Fruit fly (Drosophila melanogaster) whole organism, embryonic: ENCODE measurements around the gene CG14537.
A peak's percentile ranks its signal among the peaks of the same experiment; 100 is the strongest.

Experiments
- ATbp ChIP-seq: fragments of 200-800 bp; sonication (Bioruptor generic); optimal IDR thresholded peaks from 2 replicates; lab custom pipeline; 2017; ENCODE audit warnings: missing biosample characterization, mild to moderate bottlenecking, missing genetic modification characterization, missing genetic modification reagents
- B-H2 ChIP-seq: fragments of 200-800 bp; sonication (Bioruptor generic); optimal IDR thresholded peaks from 2 replicates; lab custom pipeline; 2018; ENCODE audit warnings: missing biosample characterization, mild to moderate bottlenecking, missing genetic modification characterization
- CG10366 ChIP-seq: fragments of 200-800 bp; sonication (Bioruptor generic); IDR thresholded peaks from 2 replicates; pipeline ENCODE4 v1.3.6; 2022; ENCODE audit warnings: missing biosample characterization, missing genetic modification characterization
- CG13894 ChIP-seq: fragments of 200-800 bp; sonication (Bioruptor generic); optimal IDR thresholded peaks from 3 replicates; lab custom pipeline; 2018; ENCODE audit warnings: missing biosample characterization, mild to moderate bottlenecking, missing genetic modification characterization, moderate library complexity
- CG17328 ChIP-seq: fragments of 200-800 bp; sonication (Bioruptor generic); IDR thresholded peaks from 2 replicates; pipeline ENCODE4 v1.3.6; 2022; ENCODE audit warnings: missing biosample characterization, missing genetic modification characterization
- CG17359 ChIP-seq: fragments of 200-800 bp; sonication (Bioruptor generic); optimal IDR thresholded peaks from 3 replicates; lab custom pipeline; 2018; ENCODE audit warnings: missing biosample characterization, mild to moderate bottlenecking, missing genetic modification characterization, moderate library complexity
- CG17361 ChIP-seq: fragments of 200-800 bp; sonication (Bioruptor generic); IDR thresholded peaks from 3 replicates; pipeline ENCODE4 v1.3.6; 2022; ENCODE audit warnings: missing biosample characterization, missing genetic modification characterization
- CG18599 ChIP-seq: fragments of 200-800 bp; sonication (Bioruptor generic); optimal IDR thresholded peaks from 3 replicates; lab custom pipeline; 2017; ENCODE audit warnings: missing biosample characterization, missing genetic modification characterization, mild to moderate bottlenecking, moderate library complexity, missing genetic modification reagents
- CG2678 ChIP-seq: fragments of 200-800 bp; sonication (Bioruptor generic); optimal IDR thresholded peaks from 3 replicates; lab custom pipeline; 2019; ENCODE audit warnings: missing biosample characterization, mild to moderate bottlenecking, missing genetic modification characterization, moderate library complexity
- CG31441 ChIP-seq: fragments of 200-800 bp; sonication (Bioruptor generic); IDR thresholded peaks from 2 replicates; pipeline ENCODE4 v1.3.6; 2022; ENCODE audit warnings: missing biosample characterization, missing genetic modification characterization
- CG3281 ChIP-seq: fragments of 200-800 bp; sonication (Bioruptor generic); optimal IDR thresholded peaks from 3 replicates; lab custom pipeline; 2017; ENCODE audit warnings: missing biosample characterization, mild to moderate bottlenecking, missing genetic modification characterization
- CG4854 ChIP-seq: fragments of 200-800 bp; sonication (Bioruptor generic); optimal IDR thresholded peaks from 2 replicates; lab custom pipeline; 2016; ENCODE audit warnings: missing biosample characterization, missing genetic modification characterization, inconsistent platforms
- CG7963 ChIP-seq: fragments of 200-800 bp; sonication (Bioruptor generic); IDR thresholded peaks from 3 replicates; pipeline ENCODE4 v1.3.6; 2022; ENCODE audit warnings: missing biosample characterization, missing genetic modification characterization; ENCODE audit not compliant: partially characterized antibody
- CG8478 ChIP-seq: fragments of >200 bp; optimal IDR thresholded peaks from 2 replicates; lab custom pipeline; 2018
- CoRest ChIP-seq: fragments of 200-800 bp; sonication (Bioruptor generic); optimal IDR thresholded peaks from 3 replicates; lab custom pipeline; 2018; ENCODE audit warnings: missing biosample characterization, mild to moderate bottlenecking, missing genetic modification characterization, moderate library complexity
- CrebB ChIP-seq: fragments of 200-800 bp; sonication (Bioruptor generic); optimal IDR thresholded peaks from 3 replicates; lab custom pipeline; 2018; ENCODE audit warnings: missing biosample characterization, mild to moderate bottlenecking, missing genetic modification characterization
- E2f2 ChIP-seq: fragments of 200-800 bp; sonication (Bioruptor generic); IDR thresholded peaks from 2 replicates; pipeline ENCODE4 v1.3.6; 2022; ENCODE audit warnings: missing biosample characterization, missing genetic modification characterization
- Ets65A ChIP-seq: fragments of 200-800 bp; sonication (Bioruptor generic); peaks from one replicate; lab custom pipeline; 2016; ENCODE audit warnings: missing biosample characterization, missing genetic modification characterization
- Fer1 ChIP-seq: fragments of 200-800 bp; sonication (Bioruptor generic); optimal IDR thresholded peaks from 2 replicates; lab custom pipeline; 2017; ENCODE audit warnings: missing biosample characterization, mild to moderate bottlenecking, missing genetic modification characterization
- Hand ChIP-seq: fragments of 200-800 bp; sonication (Bioruptor generic); optimal IDR thresholded peaks from 2 replicates; lab custom pipeline; 2017; ENCODE audit warnings: mild to moderate bottlenecking, missing biosample characterization, missing genetic modification reagents, missing genetic modification characterization
- Hey ChIP-seq: fragments of 200-800 bp; sonication (Bioruptor generic); optimal IDR thresholded peaks from 3 replicates; lab custom pipeline; 2018; ENCODE audit warnings: missing biosample characterization, mild to moderate bottlenecking, missing genetic modification characterization
- MTF-1 ChIP-seq: fragments of 200-800 bp; sonication (Bioruptor generic); optimal IDR thresholded peaks from 2 replicates; lab custom pipeline; 2018; ENCODE audit warnings: missing biosample characterization, mild to moderate bottlenecking, missing genetic modification characterization, borderline replicate concordance
- Med ChIP-seq: fragments of 200-800 bp; sonication (Bioruptor generic); peaks from one replicate; lab custom pipeline; 2016; ENCODE audit warnings: missing biosample characterization, missing genetic modification characterization, mild to moderate bottlenecking, inconsistent platforms, moderate library complexity
- Meics ChIP-seq: fragments of 200-800 bp; sonication (Bioruptor generic); optimal IDR thresholded peaks from 2 replicates; lab custom pipeline; 2017; ENCODE audit warnings: missing biosample characterization, mild to moderate bottlenecking, missing genetic modification characterization
- PHDP ChIP-seq: fragments of 200-800 bp; sonication (Bioruptor generic); optimal IDR thresholded peaks from 3 replicates; lab custom pipeline; 2018; ENCODE audit warnings: missing biosample characterization, mild to moderate bottlenecking, missing genetic modification characterization, moderate library complexity
- Sox102F ChIP-seq: fragments of 200-800 bp; sonication (Bioruptor generic); optimal IDR thresholded peaks from 2 replicates; lab custom pipeline; 2018; ENCODE audit warnings: missing biosample characterization, mild to moderate bottlenecking, missing genetic modification characterization, moderate library complexity
- Ssrp ChIP-seq: fragments of 200-800 bp; sonication (Bioruptor generic); optimal IDR thresholded peaks from 2 replicates; lab custom pipeline; 2018; ENCODE audit warnings: missing biosample characterization, mild to moderate bottlenecking, missing genetic modification characterization, moderate library complexity
- Xbp1 ChIP-seq: fragments of 200-800 bp; sonication (Bioruptor generic); optimal IDR thresholded peaks from 3 replicates; lab custom pipeline; 2016; ENCODE audit warnings: missing biosample characterization, mild to moderate bottlenecking, missing genetic modification characterization
- abd-A ChIP-seq: fragments of 200-800 bp; sonication (Bioruptor generic); optimal IDR thresholded peaks from 3 replicates; lab custom pipeline; 2019; ENCODE audit warnings: missing biosample characterization, mild to moderate bottlenecking, missing genetic modification characterization, moderate library complexity
- bcd ChIP-seq: fragments of 200-800 bp; sonication (Bioruptor generic); optimal IDR thresholded peaks from 2 replicates; lab custom pipeline; 2017; ENCODE audit warnings: missing biosample characterization, mild to moderate bottlenecking, missing genetic modification characterization
- bsh ChIP-seq, 2 experiments: fragments of 200-800 bp; sonication (Bioruptor generic); optimal IDR thresholded peaks; 2 replicates each; lab custom pipeline; 2017 to 2018; ENCODE audit warnings: mild to moderate bottlenecking in 2 of 2, missing biosample characterization in 2 of 2, missing genetic modification characterization in 2 of 2, moderate library complexity in 1 of 2
- caup ChIP-seq: fragments of 200-800 bp; sonication (Bioruptor generic); optimal IDR thresholded peaks from 3 replicates; lab custom pipeline; 2017; ENCODE audit warnings: missing biosample characterization, mild to moderate bottlenecking, missing genetic modification characterization, moderate library complexity; ENCODE audit not compliant: severe bottlenecking
- dysf ChIP-seq: fragments of 200-800 bp; sonication (Bioruptor generic); IDR thresholded peaks from 3 replicates; pipeline ENCODE4 v1.3.6; 2022; ENCODE audit warnings: missing biosample characterization, missing genetic modification characterization
- fd96Cb ChIP-seq: fragments of 200-800 bp; sonication (Bioruptor generic); optimal IDR thresholded peaks from 2 replicates; lab custom pipeline; 2018; ENCODE audit warnings: missing biosample characterization, mild to moderate bottlenecking, missing genetic modification characterization, moderate library complexity
- gem ChIP-seq: fragments of 200-800 bp; sonication (Bioruptor generic); optimal IDR thresholded peaks from 2 replicates; lab custom pipeline; 2019; ENCODE audit warnings: missing biosample characterization, mild to moderate bottlenecking, missing genetic modification characterization, moderate library complexity
- ind ChIP-seq: fragments of 200-800 bp; sonication (Bioruptor generic); optimal IDR thresholded peaks from 3 replicates; lab custom pipeline; 2016; ENCODE audit warnings: missing biosample characterization, missing genetic modification characterization
- lab ChIP-seq: fragments of 200-800 bp; sonication (Bioruptor generic); optimal IDR thresholded peaks from 3 replicates; lab custom pipeline; 2017; ENCODE audit warnings: missing biosample characterization, missing genetic modification characterization, mild to moderate bottlenecking, moderate library complexity, missing genetic modification reagents
- otp ChIP-seq: fragments of 200-800 bp; sonication (Bioruptor generic); IDR thresholded peaks from 3 replicates; pipeline ENCODE4, ENCODE4 v1.3.6; 2022; ENCODE audit warnings: missing biosample characterization, missing genetic modification characterization
- p53 ChIP-seq: fragments of 200-800 bp; sonication (Bioruptor generic); optimal IDR thresholded peaks from 2 replicates; lab custom pipeline; 2016; ENCODE audit warnings: missing biosample characterization, missing genetic modification characterization
- phol ChIP-seq: fragments of 200-800 bp; sonication (Bioruptor generic); optimal IDR thresholded peaks from 3 replicates; lab custom pipeline; 2018; ENCODE audit warnings: missing biosample characterization, mild to moderate bottlenecking, missing genetic modification characterization, moderate library complexity
- shn ChIP-seq: fragments of 200-800 bp; sonication (Bioruptor generic); optimal IDR thresholded peaks from 3 replicates; lab custom pipeline; 2016; ENCODE audit warnings: missing biosample characterization, missing genetic modification characterization
- sisA ChIP-seq: fragments of 200-800 bp; sonication (Bioruptor generic); IDR thresholded peaks from 2 replicates; pipeline ENCODE4 v1.3.6; 2022; ENCODE audit warnings: missing biosample characterization, missing genetic modification characterization
- slbo ChIP-seq: fragments of 200-800 bp; sonication (Bioruptor generic); IDR thresholded peaks from 2 replicates; pipeline ENCODE4 v1.3.6; 2022; ENCODE audit warnings: missing biosample characterization, missing genetic modification characterization
- slp2 ChIP-seq: fragments of 200-800 bp; sonication (Bioruptor generic); optimal IDR thresholded peaks from 2 replicates; lab custom pipeline; 2016; ENCODE audit warnings: missing biosample characterization, missing genetic modification characterization
- sug ChIP-seq: fragments of 200-800 bp; optimal IDR thresholded peaks from 2 replicates; lab custom pipeline; 2019; ENCODE audit warnings: missing biosample characterization, mild to moderate bottlenecking, missing genetic modification characterization, moderate library complexity
- tup ChIP-seq: fragments of 200-800 bp; sonication (Bioruptor generic); optimal IDR thresholded peaks from 2 replicates; lab custom pipeline; 2016; ENCODE audit warnings: missing biosample characterization, mild to moderate bottlenecking, missing genetic modification characterization, moderate library complexity
- unpg ChIP-seq: fragments of 200-800 bp; sonication (Bioruptor generic); optimal IDR thresholded peaks from 3 replicates; lab custom pipeline; 2018; ENCODE audit warnings: missing biosample characterization, mild to moderate bottlenecking, missing genetic modification characterization, moderate library complexity
- usp ChIP-seq: fragments of >200 bp; optimal IDR thresholded peaks from 2 replicates; lab custom pipeline; 2017; ENCODE audit warnings: missing biosample characterization, missing genetic modification characterization
- vvl ChIP-seq: fragments of 200-800 bp; sonication (Bioruptor generic); IDR thresholded peaks from 2 replicates; pipeline ENCODE4 v1.3.6; 2022; ENCODE audit warnings: missing biosample characterization, missing genetic modification characterization

The CG14537 gene

DNA sequence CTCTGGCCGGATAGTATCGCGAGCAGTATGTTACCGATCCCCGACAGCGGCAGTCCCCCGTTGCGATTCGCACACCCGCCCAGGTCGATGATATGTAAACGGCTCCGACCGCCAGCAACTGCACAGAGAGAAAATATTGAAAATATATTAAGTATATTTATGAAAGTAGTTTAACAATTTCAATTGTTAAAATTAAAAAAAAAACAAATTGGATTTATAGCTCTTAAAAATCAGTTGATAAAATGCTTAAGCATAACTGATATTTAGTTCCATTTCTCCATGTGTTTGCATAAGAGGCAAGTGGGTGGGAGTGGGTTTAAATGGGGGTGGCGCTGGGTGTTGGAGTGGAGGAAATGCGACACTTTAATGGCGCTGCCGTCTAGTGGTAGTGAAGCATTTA, 9.2 kb downstream of the CG14537 start (continued):
- TF ChIP-seq sug (no peak), CG10366 (GFP tag; lab: Robert Waterston, UW) (peak; percentile 12; the same call in 1 of the 2 replicates), CG17359 (tag; lab: Kevin White, UChicago) (peak; percentile 43), bsh (GFP tag; optimal IDR thresholded peaks at IDR 0.05; lab: Kevin White, UChicago) (peak in 1 of 2 experiments; percentile 61), Ssrp (tag; lab: Kevin White, UChicago) (peak; percentile 3), sisA (peak; percentile 36; the same call in 1 of the 2 replicates), E2f2 (0 out of 2 replicates have a peak, but pooled peaks have one; percentile 8), Fer1 (peak; percentile 59), CG17328 (0 out of 2 replicates have a peak, but pooled peaks have one; percentile 32), Hand (GFP tag; lab: Kevin White, UChicago) (peak; percentile 7), ind (GFP tag; lab: Kevin White, UChicago) (peak; percentile 10), caup (GFP tag; lab: Kevin White, UChicago) (peak; percentile 2), lab (peak; percentile 61), phol (peak; percentile 4), CG31441 (GFP tag; lab: Robert Waterston, UW) (peak; percentile 27; the same call in 1 of the 2 replicates), Meics (peak; percentile 11), otp (GFP tag; lab: Robert Waterston, UW) (0 out of 3 replicates have a peak, but pooled peaks have one; percentile 11), CrebB (no peak), tup (GFP tag; lab: Kevin White, UChicago) (no peak), Sox102F (GFP tag; lab: Kevin White, UChicago) (peak; percentile 54), CG4854 (GFP tag; lab: Kevin White, UChicago) (no peak), MTF-1 (GFP tag; lab: Kevin White, UChicago) (no peak), shn (GFP tag; lab: Kevin White, UChicago) (no peak), CG18599 (GFP tag; lab: Kevin White, UChicago) (peak; percentile 65), gem (tag; lab: Kevin White, UChicago) (peak; percentile 52), slbo (GFP tag; lab: Robert Waterston, UW) (peak; percentile 57), PHDP (tag; lab: Kevin White, UChicago) (peak; percentile 39), vvl (GFP tag; lab: Robert Waterston, UW) (peak; percentile 61; the same call in 1 of the 2 replicates), usp (GFP tag; lab: Kevin White, UChicago) (no peak), Ets65A (GFP tag; lab: Kevin White, UChicago) (no peak), unpg (peak; percentile 34), CG8478 (no peak)

DNA sequence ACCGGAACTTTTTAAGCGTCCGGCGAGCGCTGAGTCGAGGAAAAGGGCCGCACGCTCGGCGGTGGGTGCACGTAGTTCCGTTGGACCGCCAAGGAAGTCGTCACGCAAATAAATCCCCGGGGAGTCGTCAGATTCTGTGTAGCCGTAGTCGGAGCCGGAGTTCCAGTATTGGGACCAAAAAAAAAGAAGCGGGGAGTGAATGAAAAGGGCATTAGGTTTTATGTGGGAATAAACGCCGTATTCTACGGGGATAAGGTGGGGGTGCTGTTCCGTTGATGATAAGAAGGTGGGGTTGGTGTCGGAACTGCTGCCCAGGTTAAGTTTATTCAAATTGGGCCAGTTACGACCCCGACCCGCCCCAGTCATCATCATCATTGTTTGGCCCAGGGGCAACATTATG, 10.2 kb downstream of the CG14537 start:
- peak; percentile 94 for TF ChIP-seq abd-A (tag; lab: Kevin White, UChicago)
- peak; percentile 41 for TF ChIP-seq CG13894 (tag; lab: Kevin White, UChicago)
- TF ChIP-seq CG7963 (GFP tag; lab: Robert Waterston, UW) = no peak
- TF ChIP-seq Med (GFP tag; lab: Kevin White, UChicago) = peak; percentile 61
- TF ChIP-seq Hey = peak; percentile 49
- no peak for TF ChIP-seq bcd (GFP tag; lab: Kevin White, UChicago)

DNA sequence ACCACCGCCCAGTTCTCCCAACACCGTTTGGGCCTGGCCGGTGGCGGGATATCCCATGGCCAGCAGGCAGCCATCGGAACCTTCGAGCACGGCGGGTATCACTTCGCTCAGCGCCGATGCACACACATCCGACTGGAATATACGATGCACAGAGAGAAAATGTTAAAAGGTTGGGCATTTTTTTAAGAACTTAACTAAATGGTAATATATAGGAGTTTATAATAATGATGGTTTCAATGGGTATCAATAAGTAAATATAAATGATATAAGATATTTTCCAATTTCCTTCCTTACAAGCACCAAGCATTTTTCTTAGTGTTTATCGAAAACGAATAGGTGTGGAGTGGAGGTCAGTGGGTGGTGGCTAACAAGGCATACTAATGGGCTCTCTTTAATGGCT, 11.4 kb downstream of the CG14537 start:
- TF ChIP-seq CoRest (peak; percentile 31), B-H2 (GFP tag; lab: Kevin White, UChicago) (no peak), dysf (GFP tag; lab: Robert Waterston, UW) (peak; percentile 51; the same call in 2 of the 3 replicates), ATbp (GFP tag; lab: Kevin White, UChicago) (peak; percentile 5), CG17361 (GFP tag; lab: Robert Waterston, UW) (0 out of 3 replicates have a peak, but pooled peaks have one; percentile 37), fd96Cb (tag; lab: Kevin White, UChicago) (peak; percentile 37), CG3281 (GFP tag; lab: Kevin White, UChicago) (peak; percentile 21), slp2 (no peak), Xbp1 (GFP tag; lab: Kevin White, UChicago) (peak; percentile 23), p53 (no peak), slbo (GFP tag; lab: Robert Waterston, UW) (peak; percentile 19; the same call in 1 of the 2 replicates), CG2678 (tag; lab: Kevin White, UChicago) (peak; percentile 65)
